Fruit fly (Drosophila melanogaster): ENCODE data around the gene CG2694.

The CG2694 gene

dm6 chrX:2720122-2720521, 6.2 kb downstream of the CG2694 start, which contains the start of gene CG2701 (continued):
- TF ChIP-seq CG17912 (GFP tag; optimal IDR thresholded peaks at IDR 0.05) (no peak), nom (GFP tag; optimal IDR thresholded peaks at IDR 0.05) (no peak), Dip3 (GFP tag; optimal IDR thresholded peaks at IDR 0.05) (peak; percentile 24), YL-1 (GFP tag; optimal IDR thresholded peaks at IDR 0.05) (peak; percentile 57), D (optimal IDR thresholded peaks at IDR 0.05) (no peak), D (GFP tag; optimal IDR thresholded peaks at IDR 0.05) (no peak), Bgb (GFP tag; IDR thresholded peaks at IDR 0.05; ENCODE audit: partially characterized antibody) (peak; percentile 86), E2f2 (GFP tag; IDR thresholded peaks at IDR 0.05) (peak; percentile 77), CG8359 (GFP tag; optimal IDR thresholded peaks at IDR 0.05; ENCODE audit: borderline replicate concordance) (no peak), tup (GFP tag; optimal IDR thresholded peaks at IDR 0.05) (no peak), Hsf (GFP tag; optimal IDR thresholded peaks at IDR 0.05) (peak; percentile 22), CoRest (tag; optimal IDR thresholded peaks at IDR 0.05) (peak; percentile 27), Myb (GFP tag; optimal IDR thresholded peaks at IDR 0.05) (peak; percentile 94), pho (GFP tag; optimal IDR thresholded peaks at IDR 0.05) (peak; percentile 4), crol (GFP tag; IDR thresholded peaks at IDR 0.05) (no peak), Hr51 (GFP tag; optimal IDR thresholded peaks at IDR 0.05) (no peak), jumu (GFP tag; optimal IDR thresholded peaks at IDR 0.05) (peak; percentile 25), nmo (GFP tag; optimal IDR thresholded peaks at IDR 0.05) (peak; percentile 13), trh (GFP tag; optimal IDR thresholded peaks at IDR 0.05) (no peak), CG2120 (GFP tag; optimal IDR thresholded peaks at IDR 0.05) (peak; percentile 43), CG14860 (GFP tag; IDR thresholded peaks at IDR 0.05; ENCODE audit: partially characterized antibody) (peak; percentile 64), Max (GFP tag; optimal IDR thresholded peaks at IDR 0.05) (no peak), Hey (tag; optimal IDR thresholded peaks at IDR 0.05) (no peak), dpn (GFP tag; optimal IDR thresholded peaks at IDR 0.05) (peak; percentile 20 to 25), zen2 (GFP tag; IDR thresholded peaks at IDR 0.05; ENCODE audit: partially characterized antibody) (peak; percentile 49; the same call in 1 of the 3 replicates), Doc3 (GFP tag; IDR thresholded peaks at IDR 0.05; ENCODE audit: partially characterized antibody) (peak; percentile 31; the same call in 1 of the 3 replicates), Elba2 (GFP tag; optimal IDR thresholded peaks at IDR 0.05) (peak; percentile 12), bcd (GFP tag; optimal IDR thresholded peaks at IDR 0.05) (no peak), tna (GFP tag; IDR thresholded peaks at IDR 0.05; ENCODE audit: partially characterized antibody) (peak; percentile 65; the same call in 1 of the 2 replicates), row (GFP tag; IDR thresholded peaks at IDR 0.05) (peak; percentile 65), MESR4 (GFP tag; optimal IDR thresholded peaks at IDR 0.05) (peak; percentile 87), hb (GFP tag; IDR thresholded peaks at IDR 0.05; ENCODE audit: partially characterized antibody) (peak; percentile 61; the same call in 1 of the 3 replicates), Dfd (GFP tag; optimal IDR thresholded peaks at IDR 0.05) (no peak), Sin3A (optimal IDR thresholded peaks at IDR 0.05) (peak; percentile 30), NC2α (GFP tag; optimal IDR thresholded peaks at IDR 0.05) (no peak), sna (GFP tag; IDR thresholded peaks at IDR 0.05; ENCODE audit: partially characterized antibody) (peak; percentile 51; the same call in 1 of the 2 replicates), Dek (tag; optimal IDR thresholded peaks at IDR 0.05) (no peak), Six4 (GFP tag; optimal IDR thresholded peaks at IDR 0.05) (no peak), dm (GFP tag; optimal IDR thresholded peaks at IDR 0.05) (peak; percentile 44), Eip74EF (GFP tag; optimal IDR thresholded peaks at IDR 0.05) (no peak), CG15514 (GFP tag; optimal IDR thresholded peaks at IDR 0.05) (peak; percentile 96), kah (GFP tag; optimal IDR thresholded peaks at IDR 0.05) (no peak), CG14965 (GFP tag; optimal IDR thresholded peaks at IDR 0.05; ENCODE audit: borderline replicate concordance) (no peak), CG9797 (GFP tag; optimal IDR thresholded peaks at IDR 0.05) (peak; percentile 8), Sox100B (GFP tag; optimal IDR thresholded peaks at IDR 0.05) (no peak), CG2129 (GFP tag; IDR thresholded peaks at IDR 0.05; ENCODE audit: partially characterized antibody) (no peak), esg (GFP tag; conservative IDR thresholded peaks at IDR 0.05) (no peak), fd3F (GFP tag; optimal IDR thresholded peaks at IDR 0.05) (no peak), CTCF (GFP tag; optimal IDR thresholded peaks at IDR 0.05) (peak; percentile 2), tll (GFP tag; optimal IDR thresholded peaks at IDR 0.05) (no peak)
